Fruit fly (Drosophila melanogaster) whole organism, embryonic: Measurements from ENCODE around the gene Sec20.
A peak's percentile ranks its signal among the peaks of the same experiment; 100 is the strongest.

Experiments
- Aef1 ChIP-seq: fragments of 200-800 bp; sonication (Bioruptor generic); IDR thresholded peaks from 3 replicates; pipeline ENCODE4 v1.3.6; 2022; ENCODE audit warnings: missing biosample characterization, missing genetic modification characterization
- Antp ChIP-seq: fragments of 200-800 bp; sonication (Bioruptor generic); optimal IDR thresholded peaks from 3 replicates; lab custom pipeline; 2016; ENCODE audit warnings: missing biosample characterization, missing genetic modification characterization
- CG10209 ChIP-seq: fragments of 200-800 bp; sonication (Bioruptor generic); optimal IDR thresholded peaks from 3 replicates; lab custom pipeline; 2017; ENCODE audit warnings: missing biosample characterization, mild to moderate bottlenecking, missing genetic modification characterization, missing genetic modification reagents
- CG11093 ChIP-seq: fragments of 200-800 bp; sonication (Bioruptor generic); IDR thresholded peaks from 3 replicates; pipeline ENCODE4 v1.3.6; 2022; ENCODE audit warnings: missing biosample characterization, missing genetic modification characterization
- CG12236 ChIP-seq: fragments of 200-800 bp; sonication (Bioruptor generic); optimal IDR thresholded peaks from 2 replicates; lab custom pipeline; 2016; ENCODE audit warnings: missing biosample characterization, missing genetic modification characterization
- CG18619 ChIP-seq: fragments of 200-800 bp; sonication (Bioruptor generic); optimal IDR thresholded peaks from 3 replicates; lab custom pipeline; 2017; ENCODE audit warnings: missing biosample characterization, mild to moderate bottlenecking, missing genetic modification characterization
- CG31441 ChIP-seq: fragments of 200-800 bp; sonication (Bioruptor generic); IDR thresholded peaks from 2 replicates; pipeline ENCODE4 v1.3.6; 2022; ENCODE audit warnings: missing biosample characterization, missing genetic modification characterization
- CG4360 ChIP-seq: fragments of 200-800 bp; sonication (Bioruptor generic); IDR thresholded peaks from 2 replicates; pipeline ENCODE4 v1.3.6; 2022; ENCODE audit warnings: missing biosample characterization, missing genetic modification characterization
- CG5245 ChIP-seq: fragments of 200-800 bp; sonication (Bioruptor generic); optimal IDR thresholded peaks from 3 replicates; lab custom pipeline; 2016; ENCODE audit warnings: missing biosample characterization, missing genetic modification characterization
- CG6272 ChIP-seq: fragments of 200-800 bp; sonication (Bioruptor generic); IDR thresholded peaks from 2 replicates; pipeline ENCODE4 v1.3.6; 2022; ENCODE audit warnings: missing biosample characterization, missing genetic modification characterization
- CG6765 ChIP-seq: fragments of 200-800 bp; sonication (Bioruptor generic); optimal IDR thresholded peaks from 3 replicates; lab custom pipeline; 2017; ENCODE audit warnings: missing biosample characterization, mild to moderate bottlenecking, missing genetic modification characterization
- CG7786 ChIP-seq: fragments of 200-800 bp; sonication (Bioruptor generic); optimal IDR thresholded peaks from 2 replicates; lab custom pipeline; 2016; ENCODE audit warnings: missing biosample characterization, missing genetic modification characterization
- CG8924 ChIP-seq: fragments of 200-800 bp; optimal IDR thresholded peaks from 3 replicates; lab custom pipeline; 2019; ENCODE audit warnings: missing biosample characterization, mild to moderate bottlenecking, missing genetic modification characterization, moderate library complexity
- CG9932 ChIP-seq: fragments of 200-800 bp; sonication (Bioruptor generic); IDR thresholded peaks from 2 replicates; pipeline ENCODE4 v1.3.6; 2022; ENCODE audit warnings: missing biosample characterization, missing genetic modification characterization
- D19B ChIP-seq: fragments of 200-800 bp; sonication (Bioruptor generic); optimal IDR thresholded peaks from 2 replicates; lab custom pipeline; 2017; ENCODE audit warnings: missing biosample characterization, mild to moderate bottlenecking, missing genetic modification characterization
- Dll ChIP-seq: fragments of 200-800 bp; sonication (Bioruptor generic); IDR thresholded peaks from 4 replicates; pipeline ENCODE4 v1.3.6; 2022; ENCODE audit warnings: missing biosample characterization, missing genetic modification characterization; ENCODE audit not compliant: partially characterized antibody
- Eip74EF ChIP-seq, 2 experiments: fragments of 200-800 bp in 1 of 2; fragments of >200 bp in 1 of 2; sonication (Bioruptor generic) in 1 of 2; optimal IDR thresholded peaks; 2 replicates each; lab custom pipeline; 2017 to 2019; ENCODE audit warnings: missing biosample characterization in 2 of 2, missing genetic modification characterization in 2 of 2, mild to moderate bottlenecking in 1 of 2, moderate library complexity in 1 of 2
- Ets97D ChIP-seq: fragments of 200-800 bp; sonication (Bioruptor generic); optimal IDR thresholded peaks from 3 replicates; lab custom pipeline; 2016; ENCODE audit warnings: missing biosample characterization, missing genetic modification characterization
- Fer3 ChIP-seq: fragments of 200-800 bp; sonication (Bioruptor generic); optimal IDR thresholded peaks from 2 replicates; lab custom pipeline; 2018; ENCODE audit warnings: missing biosample characterization, mild to moderate bottlenecking, missing genetic modification characterization, moderate library complexity
- Hey ChIP-seq: fragments of 200-800 bp; sonication (Bioruptor generic); optimal IDR thresholded peaks from 3 replicates; lab custom pipeline; 2018; ENCODE audit warnings: missing biosample characterization, mild to moderate bottlenecking, missing genetic modification characterization
- MBD-R2 ChIP-seq: fragments of 200-800 bp; sonication (Bioruptor generic); IDR thresholded peaks from 2 replicates; pipeline ENCODE4 v1.3.6; 2022; ENCODE audit warnings: missing biosample characterization, missing genetic modification characterization
- Neu2 ChIP-seq: fragments of 200-800 bp; sonication (Bioruptor generic); optimal IDR thresholded peaks from 3 replicates; lab custom pipeline; 2016; ENCODE audit warnings: missing biosample characterization, missing genetic modification characterization, borderline replicate concordance
- Rfx ChIP-seq: fragments of 200-800 bp; sonication (Bioruptor generic); IDR thresholded peaks from 2 replicates; pipeline ENCODE4 v1.3.6; 2022; ENCODE audit warnings: missing biosample characterization, missing genetic modification characterization
- Sry-δ ChIP-seq: fragments of 200-800 bp; sonication (Bioruptor generic); optimal IDR thresholded peaks from 2 replicates; lab custom pipeline; 2016; ENCODE audit warnings: missing biosample characterization, missing genetic modification characterization
- Ssrp ChIP-seq: fragments of 200-800 bp; sonication (Bioruptor generic); optimal IDR thresholded peaks from 2 replicates; lab custom pipeline; 2018; ENCODE audit warnings: missing biosample characterization, mild to moderate bottlenecking, missing genetic modification characterization, moderate library complexity
- Xrp1 ChIP-seq: fragments of 200-800 bp; sonication (Bioruptor generic); IDR thresholded peaks from 2 replicates; pipeline ENCODE4 v1.3.6; 2022; ENCODE audit warnings: missing biosample characterization, missing genetic modification characterization
- al ChIP-seq: fragments of 200-800 bp; sonication (Bioruptor generic); IDR thresholded peaks from 2 replicates; pipeline ENCODE4 v1.3.6; 2022; ENCODE audit warnings: missing biosample characterization, missing genetic modification characterization
- ara ChIP-seq: fragments of 200-800 bp; sonication (Bioruptor generic); IDR thresholded peaks from 2 replicates; pipeline ENCODE4 v1.3.6; 2022; ENCODE audit warnings: missing biosample characterization, missing genetic modification characterization
- cas ChIP-seq: fragments of 200-800 bp; sonication (Bioruptor generic); IDR thresholded peaks from 2 replicates; pipeline ENCODE4 v1.3.6; 2022; ENCODE audit warnings: missing biosample characterization, missing genetic modification characterization
- cg ChIP-seq: fragments of 200-800 bp; sonication (Bioruptor generic); optimal IDR thresholded peaks from 3 replicates; lab custom pipeline; 2019; ENCODE audit warnings: missing biosample characterization, mild to moderate bottlenecking, missing genetic modification characterization, moderate library complexity
- ci ChIP-seq: fragments of 200-800 bp; sonication (Bioruptor generic); IDR thresholded peaks from 3 replicates; pipeline ENCODE4 v1.3.6; 2022; ENCODE audit warnings: missing biosample characterization, missing genetic modification characterization
- dysf ChIP-seq: fragments of 200-800 bp; sonication (Bioruptor generic); IDR thresholded peaks from 3 replicates; pipeline ENCODE4 v1.3.6; 2022; ENCODE audit warnings: missing biosample characterization, missing genetic modification characterization
- fu2 ChIP-seq: fragments of 200-800 bp; sonication (Bioruptor generic); optimal IDR thresholded peaks from 2 replicates; lab custom pipeline; 2016; ENCODE audit warnings: missing biosample characterization, missing genetic modification characterization
- gcm2 ChIP-seq: fragments of 200-800 bp; sonication (Bioruptor generic); optimal IDR thresholded peaks from 2 replicates; lab custom pipeline; 2016; ENCODE audit warnings: missing biosample characterization, missing genetic modification characterization
- hbn ChIP-seq: fragments of 200-800 bp; sonication (Bioruptor generic); IDR thresholded peaks from 2 replicates; pipeline ENCODE4 v1.3.6; 2022; ENCODE audit warnings: missing biosample characterization, missing genetic modification characterization; ENCODE audit not compliant: partially characterized antibody
- hth ChIP-seq: fragments of >200 bp; optimal IDR thresholded peaks from 2 replicates; lab custom pipeline; 2017; ENCODE audit warnings: inconsistent platforms
- ken ChIP-seq: fragments of 200-800 bp; sonication (Bioruptor generic); IDR thresholded peaks from 3 replicates; pipeline ENCODE4 v1.3.6; 2022; ENCODE audit warnings: missing biosample characterization, missing genetic modification characterization
- klu ChIP-seq: fragments of 200-800 bp; sonication (Bioruptor generic); IDR thresholded peaks from 2 replicates; pipeline ENCODE4 v1.3.6; 2022; ENCODE audit warnings: missing biosample characterization, missing genetic modification characterization
- lmd ChIP-seq: fragments of 200-800 bp; sonication (Bioruptor generic); IDR thresholded peaks from 2 replicates; pipeline ENCODE4 v1.3.6; 2022; ENCODE audit warnings: missing biosample characterization, missing genetic modification characterization
- lov ChIP-seq, 2 experiments: fragments of 200-800 bp in 1 of 2; fragments of >200 bp in 1 of 2; sonication (Bioruptor generic) in 1 of 2; IDR thresholded peaks in 1 of 2; optimal IDR thresholded peaks in 1 of 2; 2 replicates in 1 of 2; 3 replicates in 1 of 2; pipeline versions ENCODE4 v1.3.6 to Lab custom; 2017 to 2022; ENCODE audit warnings: missing biosample characterization in 1 of 2, missing genetic modification characterization in 1 of 2
- mirr ChIP-seq: fragments of 200-800 bp; sonication (Bioruptor generic); optimal IDR thresholded peaks from 3 replicates; lab custom pipeline; 2018; ENCODE audit warnings: missing biosample characterization, mild to moderate bottlenecking, missing genetic modification characterization
- repo ChIP-seq: fragments of 200-800 bp; sonication (Bioruptor generic); optimal IDR thresholded peaks from 2 replicates; lab custom pipeline; 2016; ENCODE audit warnings: missing biosample characterization, missing genetic modification characterization
- salm ChIP-seq: fragments of 200-800 bp; sonication (Bioruptor generic); optimal IDR thresholded peaks from 2 replicates; lab custom pipeline; 2018; ENCODE audit warnings: missing biosample characterization, mild to moderate bottlenecking, missing genetic modification characterization
- sens-2 ChIP-seq: fragments of 200-800 bp; sonication (Bioruptor generic); IDR thresholded peaks from 2 replicates; pipeline ENCODE4 v1.3.6; 2022; ENCODE audit warnings: missing biosample characterization, missing genetic modification characterization
- sima ChIP-seq: fragments of 200-800 bp; sonication (Bioruptor generic); optimal IDR thresholded peaks from 2 replicates; lab custom pipeline; 2016; ENCODE audit warnings: missing biosample characterization, missing genetic modification characterization
- slp2 ChIP-seq: fragments of 200-800 bp; sonication (Bioruptor generic); optimal IDR thresholded peaks from 2 replicates; lab custom pipeline; 2016; ENCODE audit warnings: missing biosample characterization, missing genetic modification characterization
- sob ChIP-seq: fragments of 200-800 bp; sonication (Bioruptor generic); IDR thresholded peaks from 2 replicates; pipeline ENCODE4 v1.3.6; 2022; ENCODE audit warnings: missing biosample characterization, missing genetic modification characterization
- stwl ChIP-seq: fragments of 200-800 bp; sonication (Bioruptor generic); optimal IDR thresholded peaks from 3 replicates; lab custom pipeline; 2018; ENCODE audit warnings: missing biosample characterization, mild to moderate bottlenecking, missing genetic modification characterization, moderate library complexity
- tap ChIP-seq: fragments of 200-800 bp; optimal IDR thresholded peaks from 3 replicates; lab custom pipeline; 2019; ENCODE audit warnings: missing biosample characterization, mild to moderate bottlenecking, missing genetic modification characterization, moderate library complexity
- ttk ChIP-seq: fragments of 200-800 bp; sonication (Bioruptor generic); IDR thresholded peaks from 2 replicates; pipeline ENCODE4 v2.1.2; 2022; ENCODE audit warnings: missing biosample characterization, missing genetic modification characterization
- usp ChIP-seq: fragments of >200 bp; optimal IDR thresholded peaks from 2 replicates; lab custom pipeline; 2017; ENCODE audit warnings: missing biosample characterization, missing genetic modification characterization

The Sec20 gene

dm6 chr3R:5833948-5834504 lies 9.7 kb upstream of the Sec20 start (continued):
- TF ChIP-seq Hey (no peak), sens-2 (no peak), CG7786 (GFP tag; lab: Kevin White, UChicago) (no peak), lov (optimal IDR thresholded peaks at IDR 0.05; lab: Kevin White, UChicago) (no peak), lov (GFP tag; IDR thresholded peaks at IDR 0.05; lab: Robert Waterston, UW) (no peak), Aef1 (GFP tag; lab: Robert Waterston, UW) (0 out of 3 replicates have a peak, but pooled peaks have one; percentile 37), ara (GFP tag; lab: Robert Waterston, UW) (peak; percentile 48; the same call in 1 of the 2 replicates), CG9932 (0 out of 2 replicates have a peak, but pooled peaks have one; percentile 27), gcm2 (no peak), Xrp1 (GFP tag; lab: Robert Waterston, UW) (peak; percentile 30; the same call in 1 of the 2 replicates), CG8924 (tag; lab: Kevin White, UChicago) (no peak), lmd (GFP tag; lab: Robert Waterston, UW) (0 out of 2 replicates have a peak, but pooled peaks have one; percentile 14), CG4360 (GFP tag; lab: Robert Waterston, UW) (no peak), CG6765 (GFP tag; lab: Kevin White, UChicago) (no peak), CG5245 (GFP tag; lab: Kevin White, UChicago) (no peak), MBD-R2 (GFP tag; lab: Robert Waterston, UW) (no peak), sob (GFP tag; lab: Robert Waterston, UW) (peak; percentile 27; the same call in 1 of the 2 replicates), al (GFP tag; lab: Robert Waterston, UW) (0 out of 2 replicates have a peak, but pooled peaks have one; percentile 28), dysf (GFP tag; lab: Robert Waterston, UW) (peak; percentile 31; the same call in 1 of the 3 replicates), stwl (tag; lab: Kevin White, UChicago) (no peak), CG18619 (GFP tag; lab: Kevin White, UChicago) (no peak), sima (GFP tag; lab: Kevin White, UChicago) (no peak), ken (no peak), Sry-δ (GFP tag; lab: Kevin White, UChicago) (peak; percentile 2), D19B (GFP tag; lab: Kevin White, UChicago) (no peak), Ssrp (no peak), cg (GFP tag; lab: Kevin White, UChicago) (no peak), klu (no peak), CG10209 (GFP tag; lab: Kevin White, UChicago) (no peak), mirr (GFP tag; lab: Kevin White, UChicago) (no peak), Dll (GFP tag; lab: Robert Waterston, UW) (no peak), hth (lab: Kevin White, UChicago) (no peak), fu2 (GFP tag; lab: Kevin White, UChicago) (no peak), Rfx (GFP tag; lab: Robert Waterston, UW) (0 out of 2 replicates have a peak, but pooled peaks have one; percentile 25), CG31441 (GFP tag; lab: Robert Waterston, UW) (no peak), Neu2 (no peak), slp2 (GFP tag; lab: Kevin White, UChicago) (no peak), CG6272 (GFP tag; lab: Robert Waterston, UW) (no peak), cas (GFP tag; lab: Robert Waterston, UW) (no peak), Antp (GFP tag; lab: Kevin White, UChicago) (peak; percentile 11), ci (no peak), hbn (no peak), Eip74EF (GFP tag; optimal IDR thresholded peaks at IDR 0.05; lab: Kevin White, UChicago) (no peak), CG12236 (no peak), ttk (GFP tag; lab: Robert Waterston, UW) (no peak; the same call in 1 of the 2 replicates), tap (no peak), salm (no peak), usp (GFP tag; lab: Kevin White, UChicago) (no peak), repo (GFP tag; lab: Kevin White, UChicago) (no peak), Fer3 (tag; lab: Kevin White, UChicago) (no peak), CG11093 (GFP tag; lab: Robert Waterston, UW) (0 out of 3 replicates have a peak, but pooled peaks have one; percentile 10), Ets97D (GFP tag; lab: Kevin White, UChicago) (no peak)
